Worm (Caenorhabditis elegans) whole organism, L3 larva: Measurements from ENCODE around the gene fbxc-36.

Experiments used
- R02D3.7 ChIP-seq: fragments of 150-350 bp; optimal IDR thresholded peaks from 2 replicates; lab custom pipeline; 2014; ENCODE audit warnings: missing biosample characterization, missing genetic modification characterization
- egl-27 ChIP-seq: sonication (generic microtip); optimal IDR thresholded peaks from 4 replicates; lab custom pipeline; 2017; ENCODE audit warnings: missing biosample characterization, missing genetic modification reagents, missing genetic modification characterization
- elt-1 ChIP-seq: fragments of 150-350 bp; optimal IDR thresholded peaks from 2 replicates; lab custom pipeline; 2014; ENCODE audit warnings: missing biosample characterization, missing genetic modification characterization
- elt-2 ChIP-seq: sonication (generic microtip); optimal IDR thresholded peaks from 2 replicates; lab custom pipeline; 2016; ENCODE audit warnings: missing genetic modification reagents, mild to moderate bottlenecking, missing genetic modification characterization, missing compliant biosample characterization
- fkh-10 ChIP-seq: sonication (generic microtip); optimal IDR thresholded peaks from 2 replicates; lab custom pipeline; 2017; ENCODE audit warnings: missing biosample characterization, missing genetic modification reagents, missing genetic modification characterization
- lin-39 ChIP-seq: fragments of 150-350 bp; optimal IDR thresholded peaks from 2 replicates; lab custom pipeline; 2018; ENCODE audit warnings: missing biosample characterization, missing genetic modification reagents, missing genetic modification characterization
- nhr-237 ChIP-seq: fragments of 150-350 bp; optimal IDR thresholded peaks from 2 replicates; lab custom pipeline; 2014; ENCODE audit warnings: missing biosample characterization, missing genetic modification characterization
- nhr-25 ChIP-seq: sonication (generic microtip); optimal IDR thresholded peaks from 2 replicates; lab custom pipeline; 2017; ENCODE audit warnings: missing biosample characterization, missing genetic modification characterization
- nhr-28 ChIP-seq: fragments of 150-350 bp; optimal IDR thresholded peaks from 2 replicates; lab custom pipeline; 2014; ENCODE audit warnings: missing biosample characterization, missing genetic modification characterization
- nhr-76 ChIP-seq: fragments of 150-350 bp; sonication (generic microtip); optimal IDR thresholded peaks from 5 replicates; lab custom pipeline; 2014; ENCODE audit warnings: missing biosample characterization, missing genetic modification characterization
- zag-1 ChIP-seq: fragments of 150-350 bp; optimal IDR thresholded peaks from 2 replicates; lab custom pipeline; 2014; ENCODE audit warnings: missing biosample characterization, missing genetic modification characterization
- ztf-11 ChIP-seq: fragments of 150-350 bp; optimal IDR thresholded peaks from 2 replicates; lab custom pipeline; 2014; ENCODE audit warnings: missing biosample characterization, missing genetic modification characterization

- TF ChIP-seq lin-39 (tag; lab: Kevin White, UChicago): no peak
- TF ChIP-seq nhr-76 (tag; lab: Kevin White, UChicago): no peak
- no peak for TF ChIP-seq nhr-237 (tag; lab: Kevin White, UChicago)
- no peak for TF ChIP-seq fkh-10 (GFP tag; lab: Kevin White, UChicago)
- TF ChIP-seq nhr-25 (tag; lab: Kevin White, UChicago): no peak
- no peak for TF ChIP-seq R02D3.7 (tag; lab: Kevin White, UChicago)
- TF ChIP-seq nhr-28 (tag; lab: Kevin White, UChicago): no peak
- TF ChIP-seq egl-27: no peak
- no peak for TF ChIP-seq elt-1 (tag; lab: Kevin White, UChicago)
- no peak for TF ChIP-seq zag-1 (tag; lab: Kevin White, UChicago)
- no peak for TF ChIP-seq ztf-11
- no peak for TF ChIP-seq elt-2 (tag; lab: Kevin White, UChicago)
Measured at ce11 chrII:982842-983241, 42.1 kb downstream of the fbxc-36 start, which contains the start of gene srh-274.
